Fruit fly (Drosophila melanogaster) whole organism, adult: ENCODE measurements around the gene Sfxn2.

Experiments
- CG11617 ChIP-seq: fragments of 200-800 bp; sonication (Bioruptor generic); optimal IDR thresholded peaks from 2 replicates; lab custom pipeline; 2017; ENCODE audit warnings: mild to moderate bottlenecking, missing biosample characterization, missing genetic modification reagents, missing genetic modification characterization
- CG12768 ChIP-seq: fragments of 200-800 bp; sonication (Bioruptor generic); optimal IDR thresholded peaks from 2 replicates; lab custom pipeline; 2017; ENCODE audit warnings: missing biosample characterization, missing genetic modification characterization, mild to moderate bottlenecking, moderate library complexity, missing genetic modification reagents
- CG14711 ChIP-seq: fragments of 200-800 bp; sonication (Bioruptor generic); optimal IDR thresholded peaks from 2 replicates; lab custom pipeline; 2018; ENCODE audit warnings: missing biosample characterization, mild to moderate bottlenecking, missing genetic modification characterization, moderate library complexity
- CG1620 ChIP-seq: fragments of 200-800 bp; sonication (Bioruptor generic); optimal IDR thresholded peaks from 2 replicates; lab custom pipeline; 2016; ENCODE audit warnings: missing biosample characterization, missing genetic modification characterization
- CG33017 ChIP-seq: fragments of 200-800 bp; sonication (Bioruptor generic); optimal IDR thresholded peaks from 2 replicates; lab custom pipeline; 2018; ENCODE audit warnings: missing biosample characterization, mild to moderate bottlenecking, missing genetic modification characterization, moderate library complexity
- CG5204 ChIP-seq: fragments of 200-800 bp; sonication (Bioruptor generic); optimal IDR thresholded peaks from 2 replicates; lab custom pipeline; 2016; ENCODE audit warnings: missing biosample characterization, missing genetic modification characterization
- CG7045 ChIP-seq: fragments of 200-800 bp; sonication (Bioruptor generic); optimal IDR thresholded peaks from 2 replicates; lab custom pipeline; 2017; ENCODE audit warnings: missing biosample characterization, mild to moderate bottlenecking, missing genetic modification characterization
- CG7101 ChIP-seq: fragments of 200-800 bp; sonication (Bioruptor generic); optimal IDR thresholded peaks from 2 replicates; lab custom pipeline; 2018; ENCODE audit warnings: missing biosample characterization, mild to moderate bottlenecking, missing genetic modification characterization, moderate library complexity
- Clk ChIP-seq: fragments of 200-800 bp; sonication (Bioruptor generic); optimal IDR thresholded peaks from 2 replicates; lab custom pipeline; 2017; ENCODE audit warnings: missing biosample characterization, missing genetic modification characterization
- Crg-1 ChIP-seq: fragments of 200-800 bp; sonication (Bioruptor generic); optimal IDR thresholded peaks from 2 replicates; lab custom pipeline; 2016; ENCODE audit warnings: missing biosample characterization, missing genetic modification characterization
- Hr96 ChIP-seq: fragments of 200-800 bp; sonication (Bioruptor generic); optimal IDR thresholded peaks from 2 replicates; lab custom pipeline; 2016; ENCODE audit warnings: missing biosample characterization, missing genetic modification characterization
- Mnt ChIP-seq: fragments of 200-800 bp; sonication (Bioruptor generic); optimal IDR thresholded peaks from 2 replicates; lab custom pipeline; 2016; ENCODE audit warnings: missing biosample characterization, mild to moderate bottlenecking, missing genetic modification characterization
- bab1 ChIP-seq: fragments of 200-800 bp; sonication (Bioruptor generic); optimal IDR thresholded peaks from 3 replicates; lab custom pipeline; 2019; ENCODE audit warnings: missing biosample characterization, mild to moderate bottlenecking, missing genetic modification characterization, moderate library complexity
- cic ChIP-seq: fragments of 200-800 bp; sonication (Bioruptor generic); optimal IDR thresholded peaks from 2 replicates; lab custom pipeline; 2017; ENCODE audit warnings: missing biosample characterization, mild to moderate bottlenecking, missing genetic modification characterization, moderate library complexity
- cnc ChIP-seq, 2 experiments: fragments of >200 bp; optimal IDR thresholded peaks; 2 replicates each; lab custom pipeline; 2017
- kay ChIP-seq: fragments of 200-800 bp; sonication (Bioruptor generic); peaks from one replicate; lab custom pipeline; 2016; ENCODE audit warnings: missing biosample characterization, missing genetic modification characterization, borderline replicate concordance
- ovo ChIP-seq: fragments of 200-800 bp; sonication (Bioruptor generic); optimal IDR thresholded peaks from 2 replicates; lab custom pipeline; 2016; ENCODE audit warnings: missing biosample characterization, missing genetic modification characterization
- pad ChIP-seq: fragments of 200-800 bp; sonication (Bioruptor generic); optimal IDR thresholded peaks from 3 replicates; lab custom pipeline; 2017; ENCODE audit warnings: missing biosample characterization, missing genetic modification characterization, mild to moderate bottlenecking, moderate library complexity, missing genetic modification reagents
- tj ChIP-seq: fragments of 200-800 bp; sonication (Bioruptor generic); optimal IDR thresholded peaks from 3 replicates; lab custom pipeline; 2017; ENCODE audit warnings: missing biosample characterization, mild to moderate bottlenecking, missing genetic modification characterization, moderate library complexity
- toe ChIP-seq: fragments of 200-800 bp; sonication (Bioruptor generic); optimal IDR thresholded peaks from 2 replicates; lab custom pipeline; 2016; ENCODE audit warnings: missing biosample characterization, missing genetic modification characterization

Sfxn2 gene

DNA sequence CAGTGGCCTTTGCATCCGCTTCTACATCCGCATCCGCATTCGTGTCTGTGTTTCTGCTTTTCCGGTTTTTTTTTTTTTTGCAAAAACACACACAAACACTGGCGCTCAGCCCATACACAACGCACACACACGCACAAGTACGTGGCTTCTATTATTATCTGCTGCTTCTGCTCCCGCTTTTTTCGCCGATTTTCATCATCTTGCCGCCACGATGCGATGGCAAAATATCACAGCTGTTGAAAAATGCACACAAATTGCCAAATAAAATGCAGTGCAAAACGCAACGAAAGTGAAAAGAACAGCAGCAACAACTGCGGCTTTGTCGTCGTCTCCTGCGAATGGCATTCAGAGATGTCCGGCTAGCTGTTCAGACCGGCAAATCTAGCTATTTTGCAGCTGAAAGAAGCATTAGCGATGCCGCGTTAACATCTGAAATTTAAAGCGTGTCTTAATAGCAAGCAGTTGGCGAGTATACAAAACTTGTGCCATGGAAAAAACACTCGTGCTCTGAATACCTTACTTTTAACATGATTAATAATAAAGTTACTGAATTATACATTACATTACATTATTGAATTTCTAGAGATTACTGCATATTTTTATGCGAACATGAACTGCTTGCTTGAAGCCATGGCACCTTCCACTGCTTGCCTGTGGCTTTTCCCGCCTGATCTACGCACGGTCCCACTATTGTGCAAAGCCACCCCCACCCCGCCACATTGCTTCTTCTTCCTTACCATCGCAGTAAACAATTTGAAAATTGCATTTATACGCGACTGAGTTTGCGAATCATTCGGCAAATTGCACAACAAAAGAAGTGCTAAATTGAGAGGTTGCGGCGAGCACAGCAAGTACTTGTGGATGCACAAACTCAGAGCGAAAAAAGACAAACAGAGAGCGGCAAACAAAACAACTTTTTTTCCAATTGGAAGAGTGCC, at the start of gene Sfxn2, which contains the start of gene Ugt316A1:
Gene Sfxn2 (plus strand): TSS at position 694 of the 938 bp plus-strand sequence.
Gene Ugt316A1 (minus strand): TSS at position 345 of the 938 bp plus-strand sequence.
- TF ChIP-seq Hr96 (GFP tag; lab: Kevin White, UChicago) (peak; percentile 50), CG5204 (GFP tag; lab: Kevin White, UChicago) (peak; percentile 35), pad (GFP tag; lab: Kevin White, UChicago) (peak; percentile 31), tj (GFP tag; lab: Kevin White, UChicago) (no peak), CG7101 (tag; lab: Kevin White, UChicago) (peak; percentile 9), CG7045 (no peak), cnc (optimal IDR thresholded peaks at IDR 0.05; lab: Kevin White, UChicago) (no peak), Clk (GFP tag; lab: Kevin White, UChicago) (peak; percentile 42), Mnt (GFP tag; lab: Kevin White, UChicago) (peak; percentile 33), CG11617 (GFP tag; lab: Kevin White, UChicago) (peak; percentile 64), CG12768 (GFP tag; lab: Kevin White, UChicago) (peak; percentile 62), kay (GFP tag; lab: Kevin White, UChicago) (no peak), toe (GFP tag; lab: Kevin White, UChicago) (peak; percentile 45), bab1 (GFP tag; lab: Kevin White, UChicago) (peak; percentile 46), CG14711 (tag; lab: Kevin White, UChicago) (peak; percentile 18), cic (GFP tag; lab: Kevin White, UChicago) (no peak), CG1620 (GFP tag; lab: Kevin White, UChicago) (peak; percentile 19), Crg-1 (GFP tag; lab: Kevin White, UChicago) (peak; percentile 35), ovo (GFP tag; lab: Kevin White, UChicago) (peak; percentile 43), CG33017 (tag; lab: Kevin White, UChicago) (no peak)

DNA sequence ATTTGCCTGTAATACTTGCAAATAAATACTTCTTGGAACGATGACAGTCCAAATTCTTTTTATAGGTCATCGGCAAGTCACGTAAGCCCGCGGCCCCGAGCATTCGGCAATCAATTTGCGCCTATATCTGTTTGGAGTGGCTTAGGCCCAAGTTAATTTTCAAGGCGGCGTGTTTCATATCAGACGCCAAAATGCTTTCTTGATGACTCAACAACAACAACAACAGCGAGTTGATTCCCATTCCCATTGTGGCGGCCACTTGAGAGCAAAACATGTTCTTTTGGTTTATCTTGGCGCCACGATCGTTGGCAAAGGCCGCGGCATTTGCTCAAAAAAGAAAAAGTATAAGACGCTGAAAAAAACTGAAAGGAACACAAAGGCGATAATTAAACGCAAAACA, 48.9 kb upstream of the Sfxn2 start:
- TF ChIP-seq Crg-1 (GFP tag; lab: Kevin White, UChicago) = no peak
- no peak for TF ChIP-seq Hr96 (GFP tag; lab: Kevin White, UChicago)
- no peak for TF ChIP-seq CG7045
- no peak for TF ChIP-seq kay (GFP tag; lab: Kevin White, UChicago)

dm6 chr3L:19014802-19015201, 48.2 kb upstream of the Sfxn2 start:
- TF ChIP-seq Hr96 (GFP tag; lab: Kevin White, UChicago) (no peak), cnc (optimal IDR thresholded peaks at IDR 0.05; lab: Kevin White, UChicago) (no peak), Mnt (GFP tag; lab: Kevin White, UChicago) (no peak), ovo (GFP tag; lab: Kevin White, UChicago) (no peak), pad (GFP tag; lab: Kevin White, UChicago) (no peak), CG7045 (no peak), Crg-1 (GFP tag; lab: Kevin White, UChicago) (no peak), CG14711 (tag; lab: Kevin White, UChicago) (no peak), toe (GFP tag; lab: Kevin White, UChicago) (no peak), CG12768 (GFP tag; lab: Kevin White, UChicago) (no peak), Clk (GFP tag; lab: Kevin White, UChicago) (no peak), kay (GFP tag; lab: Kevin White, UChicago) (no peak), bab1 (GFP tag; lab: Kevin White, UChicago) (no peak), CG11617 (GFP tag; lab: Kevin White, UChicago) (no peak), CG33017 (tag; lab: Kevin White, UChicago) (no peak), cic (GFP tag; lab: Kevin White, UChicago) (no peak), CG5204 (GFP tag; lab: Kevin White, UChicago) (no peak)

DNA sequence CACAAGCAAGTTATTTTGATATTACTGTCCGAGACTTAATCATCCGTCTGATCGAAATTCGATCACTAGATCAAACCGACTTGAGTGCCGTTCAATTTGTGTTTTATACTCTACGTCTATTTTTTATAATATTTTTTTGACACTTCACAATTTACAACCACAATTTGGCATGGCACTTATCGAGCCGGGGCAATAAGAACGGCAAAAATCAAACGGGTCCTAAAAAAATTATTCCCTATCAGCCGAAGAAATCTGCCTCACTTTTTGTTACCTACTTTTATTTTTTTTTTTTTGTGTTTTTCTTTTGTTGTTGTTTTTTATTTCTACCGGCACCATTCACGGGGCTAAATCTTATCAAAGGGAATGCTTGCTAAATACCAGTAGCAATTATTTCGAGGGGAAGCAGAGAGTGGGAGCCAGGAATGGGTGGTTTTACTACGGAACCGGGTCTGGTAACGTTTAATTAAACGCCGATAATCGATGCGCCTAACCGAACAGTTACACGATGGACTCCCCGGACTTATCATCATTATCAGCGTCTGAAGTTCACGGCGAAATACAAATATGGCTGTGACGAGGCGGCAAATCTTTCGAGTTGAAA, 47.4 kb upstream of the Sfxn2 start:
- TF ChIP-seq cic (GFP tag; lab: Kevin White, UChicago) = peak; percentile 97
- peak; percentile 33 for TF ChIP-seq Hr96 (GFP tag; lab: Kevin White, UChicago)
- no peak for TF ChIP-seq cnc (optimal IDR thresholded peaks at IDR 0.05; lab: Kevin White, UChicago)
- TF ChIP-seq CG14711 (tag; lab: Kevin White, UChicago) = no peak
- no peak for TF ChIP-seq CG1620 (GFP tag; lab: Kevin White, UChicago)
- TF ChIP-seq CG7045 = peak; percentile 23
- peak; percentile 93 for TF ChIP-seq kay (GFP tag; lab: Kevin White, UChicago)
- TF ChIP-seq Crg-1 (GFP tag; lab: Kevin White, UChicago) = no peak
- TF ChIP-seq CG12768 (GFP tag; lab: Kevin White, UChicago) = peak; percentile 49
- TF ChIP-seq CG33017 (tag; lab: Kevin White, UChicago) = no peak
- peak; percentile 17 for TF ChIP-seq Mnt (GFP tag; lab: Kevin White, UChicago)
- no peak for TF ChIP-seq bab1 (GFP tag; lab: Kevin White, UChicago)

dm6 chr3L:19016133-19016804, 46.7 kb upstream of the Sfxn2 start:
- TF ChIP-seq CG1620 (GFP tag; lab: Kevin White, UChicago) (no peak), Hr96 (GFP tag; lab: Kevin White, UChicago) (no peak), toe (GFP tag; lab: Kevin White, UChicago) (no peak), CG33017 (tag; lab: Kevin White, UChicago) (no peak), bab1 (GFP tag; lab: Kevin White, UChicago) (no peak), kay (GFP tag; lab: Kevin White, UChicago) (no peak), CG12768 (GFP tag; lab: Kevin White, UChicago) (no peak), CG11617 (GFP tag; lab: Kevin White, UChicago) (no peak), tj (GFP tag; lab: Kevin White, UChicago) (no peak), Mnt (GFP tag; lab: Kevin White, UChicago) (no peak), CG7045 (no peak), ovo (GFP tag; lab: Kevin White, UChicago) (no peak), pad (GFP tag; lab: Kevin White, UChicago) (no peak), cic (GFP tag; lab: Kevin White, UChicago) (no peak)
